Worm (Caenorhabditis elegans) whole organism, L1 larva: ENCODE results near the gene clec-215.

ENCODE experiments used
- C16A3.4 ChIP-seq: fragments of 150-350 bp; optimal IDR thresholded peaks from 2 replicates; lab custom pipeline; 2014; ENCODE audit warnings: missing biosample characterization, missing genetic modification characterization
- Y116A8C.19 ChIP-seq: sonication (generic microtip); optimal IDR thresholded peaks from 2 replicates; lab custom pipeline; 2016; ENCODE audit warnings: missing compliant biosample characterization, missing genetic modification characterization, borderline replicate concordance
- aha-1 ChIP-seq: fragments of 150-350 bp; optimal IDR thresholded peaks from 2 replicates; lab custom pipeline; 2014; ENCODE audit warnings: missing biosample characterization, missing genetic modification characterization
- alr-1 ChIP-seq: fragments of 200-800 bp; sonication (Bioruptor generic); optimal IDR thresholded peaks from 2 replicates; lab custom pipeline; 2018; ENCODE audit warnings: borderline replicate concordance, mild to moderate bottlenecking, missing genetic modification characterization, missing compliant biosample characterization
- ama-1 ChIP-seq: fragments of 150-350 bp; optimal IDR thresholded peaks from 2 replicates; lab custom pipeline; 2014
- blmp-1 ChIP-seq: fragments of 150-350 bp; optimal IDR thresholded peaks from 2 replicates; lab custom pipeline; 2014; ENCODE audit warnings: missing biosample characterization, missing genetic modification characterization
- ceh-63 ChIP-seq: fragments of 200-800 bp; sonication (Bioruptor generic); optimal IDR thresholded peaks from 2 replicates; lab custom pipeline; 2018; ENCODE audit warnings: mild to moderate bottlenecking, missing genetic modification characterization, missing compliant biosample characterization
- ceh-8 ChIP-seq: fragments of 200-800 bp; sonication (Bioruptor generic); optimal IDR thresholded peaks from 2 replicates; lab custom pipeline; 2018; ENCODE audit warnings: mild to moderate bottlenecking, missing genetic modification characterization, moderate library complexity, missing compliant biosample characterization
- ceh-82 ChIP-seq, 3 experiments: fragments of 150-350 bp in 1 of 3; sonication (generic microtip) in 2 of 3; optimal IDR thresholded peaks; 2 replicates each; lab custom pipeline; 2014 to 2017; ENCODE audit warnings: missing biosample characterization in 3 of 3, missing genetic modification characterization in 3 of 3
- ceh-90 ChIP-seq: sonication (generic microtip); optimal IDR thresholded peaks from 2 replicates; lab custom pipeline; 2016; ENCODE audit warnings: missing genetic modification characterization, missing compliant biosample characterization
- dpl-1 ChIP-seq, 3 experiments: fragments of 150-350 bp in 2 of 3; sonication (generic microtip) in 1 of 3; optimal IDR thresholded peaks; 2 replicates each; lab custom pipeline; 2014 to 2017; ENCODE audit warnings: missing biosample characterization in 3 of 3, missing genetic modification characterization in 3 of 3, missing genetic modification reagents in 3 of 3
- dsc-1 ChIP-seq: sonication (generic microtip); optimal IDR thresholded peaks from 2 replicates; lab custom pipeline; 2016; ENCODE audit warnings: mild to moderate bottlenecking, missing genetic modification characterization, missing compliant biosample characterization
- efl-1 ChIP-seq, 4 experiments: fragments of 150-350 bp; optimal IDR thresholded peaks in 3 of 4; peaks in 1 of 4; 1 replicate in 1 of 4; 2 replicates in 3 of 4; lab custom pipeline; 2014; ENCODE audit warnings: missing biosample characterization in 2 of 4, missing genetic modification characterization in 2 of 4, missing genetic modification reagents in 2 of 4
- egl-13 ChIP-seq: sonication (generic microtip); optimal IDR thresholded peaks from 2 replicates; lab custom pipeline; 2016; ENCODE audit warnings: missing genotype, missing genetic modification reagents, missing genetic modification characterization, missing compliant biosample characterization
- elt-3 ChIP-seq, 6 experiments: fragments of 150-350 bp in 1 of 6; sonication (generic microtip); optimal IDR thresholded peaks; 2 replicates each; lab custom pipeline; 2017 to 2018; ENCODE audit warnings: missing biosample characterization in 6 of 6, missing genetic modification characterization in 6 of 6, inconsistent platforms in 1 of 6
- fkh-4 ChIP-seq: sonication (generic microtip); optimal IDR thresholded peaks from 2 replicates; lab custom pipeline; 2016; ENCODE audit warnings: missing compliant biosample characterization, missing genetic modification characterization, borderline replicate concordance
- fos-1 ChIP-seq: fragments of 150-350 bp; optimal IDR thresholded peaks from 2 replicates; lab custom pipeline; 2014; ENCODE audit warnings: missing biosample characterization, missing genetic modification characterization
- grh-1 ChIP-seq: fragments of 200-800 bp; sonication (Bioruptor generic); IDR thresholded peaks from 2 replicates; pipeline ENCODE4 v1.3.6; 2022; ENCODE audit warnings: missing genetic modification reagents, missing genetic modification characterization, missing compliant biosample characterization
- irx-1 ChIP-seq: sonication (generic microtip); optimal IDR thresholded peaks from 2 replicates; lab custom pipeline; 2016; ENCODE audit warnings: missing genetic modification characterization, missing compliant biosample characterization
- jun-1 ChIP-seq: fragments of 150-350 bp; optimal IDR thresholded peaks from 2 replicates; lab custom pipeline; 2014; ENCODE audit warnings: missing biosample characterization, missing genetic modification reagents, missing genetic modification characterization
- lin-13 ChIP-seq: fragments of 150-350 bp; optimal IDR thresholded peaks from 2 replicates; lab custom pipeline; 2014; ENCODE audit warnings: missing biosample characterization, missing genetic modification reagents, missing genetic modification characterization
- lin-14 ChIP-seq: fragments of 200-800 bp; sonication (Bioruptor generic); optimal IDR thresholded peaks from 2 replicates; lab custom pipeline; 2018; ENCODE audit warnings: mild to moderate bottlenecking, missing genetic modification characterization, moderate library complexity, missing compliant biosample characterization
- lin-15B ChIP-seq: fragments of 150-350 bp; sonication (generic microtip); optimal IDR thresholded peaks from 3 replicates; lab custom pipeline; 2014; ENCODE audit warnings: missing biosample characterization, missing genetic modification characterization
- lin-35 ChIP-seq, 2 experiments: fragments of 150-350 bp; optimal IDR thresholded peaks; 2 replicates each; lab custom pipeline; 2014; ENCODE audit warnings: missing biosample characterization in 2 of 2, missing genetic modification characterization in 2 of 2, missing genetic modification reagents in 2 of 2
- lin-39 ChIP-seq: fragments of 150-350 bp; optimal IDR thresholded peaks from 2 replicates; lab custom pipeline; 2014; ENCODE audit warnings: missing biosample characterization, missing genetic modification reagents, missing genetic modification characterization
- lir-3 ChIP-seq: sonication (generic microtip); optimal IDR thresholded peaks from 2 replicates; lab custom pipeline; 2016; ENCODE audit warnings: mild to moderate bottlenecking, missing genetic modification characterization, moderate library complexity, missing compliant biosample characterization; ENCODE audit not compliant: poor library complexity
- lsy-2 ChIP-seq, 2 experiments: fragments of 150-350 bp; optimal IDR thresholded peaks; 2 replicates each; lab custom pipeline; 2014; ENCODE audit warnings: missing biosample characterization in 2 of 2, missing genetic modification characterization in 2 of 2
- mdl-1 ChIP-seq, 2 experiments: fragments of 150-350 bp; optimal IDR thresholded peaks; 2 replicates each; lab custom pipeline; 2014 to 2017; ENCODE audit warnings: missing biosample characterization in 2 of 2, missing genetic modification characterization in 2 of 2, inconsistent platforms in 1 of 2
- mep-1 ChIP-seq: fragments of 150-350 bp; optimal IDR thresholded peaks from 2 replicates; lab custom pipeline; 2014; ENCODE audit warnings: missing biosample characterization, missing genetic modification characterization
- nhr-12 ChIP-seq: sonication (generic microtip); optimal IDR thresholded peaks from 2 replicates; lab custom pipeline; 2017; ENCODE audit warnings: missing biosample characterization, missing genetic modification characterization
- nhr-20 ChIP-seq: sonication (generic microtip); optimal IDR thresholded peaks from 2 replicates; lab custom pipeline; 2016; ENCODE audit warnings: mild to moderate bottlenecking, missing genetic modification characterization, missing compliant biosample characterization
- nhr-47 ChIP-seq: sonication (generic microtip); optimal IDR thresholded peaks from 2 replicates; lab custom pipeline; 2016; ENCODE audit warnings: mild to moderate bottlenecking, missing genetic modification characterization, moderate library complexity, missing compliant biosample characterization
- nhr-71 ChIP-seq: sonication (generic microtip); optimal IDR thresholded peaks from 2 replicates; lab custom pipeline; 2016; ENCODE audit warnings: mild to moderate bottlenecking, missing genetic modification characterization, moderate library complexity, missing compliant biosample characterization
- nhr-77 ChIP-seq: fragments of 150-350 bp; optimal IDR thresholded peaks from 2 replicates; lab custom pipeline; 2014; ENCODE audit warnings: missing biosample characterization, missing genetic modification characterization
- nhr-84 ChIP-seq: sonication (generic microtip); optimal IDR thresholded peaks from 2 replicates; lab custom pipeline; 2017; ENCODE audit warnings: missing biosample characterization, missing genetic modification characterization
- nhr-85 ChIP-seq: sonication (generic microtip); peaks from one replicate; lab custom pipeline; 2016; ENCODE audit warnings: missing genetic modification characterization, inconsistent platforms, missing compliant biosample characterization
- nhr-90 ChIP-seq: sonication (generic microtip); optimal IDR thresholded peaks from 2 replicates; lab custom pipeline; 2016; ENCODE audit warnings: mild to moderate bottlenecking, missing genetic modification characterization, missing compliant biosample characterization; ENCODE audit not compliant: poor library complexity
- pax-3 ChIP-seq: fragments of 200-800 bp; sonication (Bioruptor generic); optimal IDR thresholded peaks from 2 replicates; lab custom pipeline; 2018; ENCODE audit warnings: mild to moderate bottlenecking, missing genetic modification characterization, moderate library complexity, missing compliant biosample characterization
- rnt-1 ChIP-seq: sonication (generic microtip); optimal IDR thresholded peaks from 2 replicates; lab custom pipeline; 2016; ENCODE audit warnings: mild to moderate bottlenecking, missing genetic modification characterization, moderate library complexity, missing compliant biosample characterization
- skn-1 ChIP-seq: fragments of 150-350 bp; optimal IDR thresholded peaks from 2 replicates; lab custom pipeline; 2014; ENCODE audit warnings: missing biosample characterization, missing genetic modification characterization
- snpc-4 ChIP-seq: fragments of 150-350 bp; optimal IDR thresholded peaks from 2 replicates; lab custom pipeline; 2014; ENCODE audit warnings: missing biosample characterization, missing genetic modification characterization
- snu-23 ChIP-seq: sonication (generic microtip); optimal IDR thresholded peaks from 2 replicates; lab custom pipeline; 2016; ENCODE audit warnings: missing genetic modification characterization, missing compliant biosample characterization
- sox-4 ChIP-seq: sonication (generic microtip); optimal IDR thresholded peaks from 2 replicates; lab custom pipeline; 2016; ENCODE audit warnings: missing genetic modification characterization, missing compliant biosample characterization
- swsn-7 ChIP-seq: sonication (generic microtip); optimal IDR thresholded peaks from 2 replicates; lab custom pipeline; 2016; ENCODE audit warnings: missing genetic modification characterization, missing compliant biosample characterization
- tbx-2 ChIP-seq: sonication (generic microtip); optimal IDR thresholded peaks from 2 replicates; lab custom pipeline; 2016; ENCODE audit warnings: missing genetic modification characterization, missing compliant biosample characterization
- unc-86 ChIP-seq: sonication (generic microtip); optimal IDR thresholded peaks from 2 replicates; lab custom pipeline; 2016; ENCODE audit warnings: missing genetic modification characterization, missing compliant biosample characterization
- xbp-1 ChIP-seq: sonication (generic microtip); optimal IDR thresholded peaks from 2 replicates; lab custom pipeline; 2016; ENCODE audit warnings: missing genetic modification characterization, missing compliant biosample characterization
- ztf-11 ChIP-seq, 2 experiments: sonication (generic microtip); optimal IDR thresholded peaks; 2 replicates each; lab custom pipeline; 2016 to 2017; ENCODE audit warnings: missing genetic modification characterization in 2 of 2, missing biosample characterization in 1 of 2, missing compliant biosample characterization in 1 of 2

clec-215 gene

DNA sequence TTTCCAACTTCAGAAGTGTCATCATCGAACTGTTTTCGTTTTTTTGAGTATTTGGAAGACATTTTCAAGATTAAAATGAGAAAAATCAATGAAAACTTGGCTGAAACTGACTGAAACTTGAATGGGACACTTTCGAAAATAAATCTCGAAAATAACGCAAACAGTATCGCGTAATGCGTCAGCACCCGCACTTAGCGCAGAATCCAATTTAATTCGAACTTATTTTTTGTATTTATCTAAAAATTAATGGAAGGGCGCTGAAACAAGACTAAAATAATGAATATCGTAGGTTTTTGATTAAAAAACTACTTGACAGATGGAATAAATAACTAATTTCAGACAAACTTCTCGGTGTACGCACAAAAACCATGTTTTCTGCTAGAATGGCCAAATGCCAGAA lies 36.6 kb upstream of the clec-215 start, which contains the start of the genes snu-66 and ints-9 (continued):
- TF ChIP-seq lin-13 (GFP tag; lab: Kevin White, UChicago) (peak; percentile 57), lin-14 (peak; percentile 66), nhr-71 (peak; percentile 84), ceh-82 (tag; optimal IDR thresholded peaks at IDR 0.05; lab: Kevin White, UChicago) (peak; percentile 66 to 81 (median 67)), blmp-1 (tag; lab: Kevin White, UChicago) (peak; percentile 66), ceh-8 (GFP tag; lab: Kevin White, UChicago) (peak; percentile 27), ama-1 (peak; percentile 29), irx-1 (tag; lab: Kevin White, UChicago) (peak; percentile 46), nhr-47 (tag; lab: Kevin White, UChicago) (peak; percentile 81), lin-39 (peak; percentile 48), nhr-84 (tag; lab: Kevin White, UChicago) (no peak), lir-3 (tag; lab: Kevin White, UChicago) (peak; percentile 18), ceh-63 (GFP tag; lab: Kevin White, UChicago) (no peak), swsn-7 (peak; percentile 80), snpc-4 (tag; lab: Kevin White, UChicago) (peak; percentile 41), tbx-2 (tag; lab: Kevin White, UChicago) (peak; percentile 72), mdl-1 (tag; optimal IDR thresholded peaks at IDR 0.05; lab: Kevin White, UChicago) (peak in 1 of 2 experiments; percentile 41), unc-86 (peak; percentile 53), dpl-1 (GFP tag; optimal IDR thresholded peaks at IDR 0.05; lab: Kevin White, UChicago) (peak; percentile 68 to 79 (median 79)), snu-23 (GFP tag; lab: Kevin White, UChicago) (peak; percentile 84), lin-35 (GFP tag; optimal IDR thresholded peaks at IDR 0.05; lab: Kevin White, UChicago) (peak; percentile 75 to 85), nhr-20 (tag; lab: Kevin White, UChicago) (peak; percentile 77), ztf-11 (tag; optimal IDR thresholded peaks at IDR 0.05; lab: Kevin White, UChicago) (peak in 1 of 2 experiments; percentile 33), C16A3.4 (tag; lab: Kevin White, UChicago) (peak; percentile 74), nhr-90 (tag; lab: Kevin White, UChicago) (peak; percentile 76), nhr-12 (tag; lab: Kevin White, UChicago) (no peak), alr-1 (no peak), efl-1 (optimal IDR thresholded peaks at IDR 0.05; lab: Kevin White, UChicago) (peak; percentile 67 to 80), efl-1 (GFP tag; optimal IDR thresholded peaks at IDR 0.05 in 1 of 2; lab: Kevin White, UChicago) (peak; percentile 78 to 96), aha-1 (no peak), xbp-1 (peak; percentile 72), elt-3 (tag; optimal IDR thresholded peaks at IDR 0.05; lab: Kevin White, UChicago) (peak in 2 of 6 experiments; percentile 23 to 35), pax-3 (tag; lab: Kevin White, UChicago) (no peak), grh-1 (GFP tag; lab: Robert Waterston, UW) (peak; percentile 64), jun-1 (tag; lab: Kevin White, UChicago) (peak; percentile 30)

DNA sequence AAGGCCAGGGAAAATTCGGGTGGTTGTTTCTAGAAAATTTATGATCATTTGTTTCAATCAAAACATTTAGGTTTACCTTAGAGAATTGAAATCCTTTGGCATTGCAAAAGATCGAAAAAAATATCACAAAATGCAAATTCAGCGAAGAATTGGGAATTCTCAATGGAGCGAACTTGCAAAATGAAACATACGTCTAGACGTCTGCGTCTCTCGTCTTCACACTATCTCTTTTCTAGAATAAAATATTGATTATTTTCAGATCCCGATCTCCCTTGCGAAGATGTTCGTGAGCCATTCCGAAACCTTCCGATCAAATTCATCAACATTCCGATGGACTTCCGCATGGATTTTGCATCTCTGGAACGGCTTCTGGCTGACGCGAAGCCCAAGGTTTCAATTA lies 31.8 kb upstream of the clec-215 start, which contains the start of gene ets-6:
Gene ets-6, minus strand, starts transcription at position 169 of the 400 bp plus-strand sequence.
- TF ChIP-seq egl-13 (tag; lab: Kevin White, UChicago) (no peak), sox-4 (no peak), lsy-2 (tag; optimal IDR thresholded peaks at IDR 0.05; lab: Kevin White, UChicago) (peak; percentile 66 to 77), lin-35 (GFP tag; optimal IDR thresholded peaks at IDR 0.05; lab: Kevin White, UChicago) (peak; percentile 58 to 79), snpc-4 (tag; lab: Kevin White, UChicago) (peak; percentile 21), skn-1 (peak; percentile 25), jun-1 (tag; lab: Kevin White, UChicago) (peak; percentile 49), lin-15B (tag; lab: Kevin White, UChicago) (peak; percentile 2), elt-3 (tag; optimal IDR thresholded peaks at IDR 0.05; lab: Kevin White, UChicago) (peak in 2 of 6 experiments; percentile 12 to 34), lin-39 (peak; percentile 25), nhr-77 (tag; lab: Kevin White, UChicago) (peak; percentile 60), mep-1 (tag; lab: Kevin White, UChicago) (peak; percentile 72), C16A3.4 (tag; lab: Kevin White, UChicago) (peak; percentile 27), efl-1 (optimal IDR thresholded peaks at IDR 0.05; lab: Kevin White, UChicago) (peak; percentile 75 to 77), efl-1 (GFP tag; optimal IDR thresholded peaks at IDR 0.05 in 1 of 2; lab: Kevin White, UChicago) (peak; percentile 67 to 96), lin-13 (GFP tag; lab: Kevin White, UChicago) (no peak), nhr-85 (tag; lab: Kevin White, UChicago) (peak; percentile 82), unc-86 (peak; percentile 43), fkh-4 (tag; lab: Kevin White, UChicago) (no peak), ceh-82 (tag; optimal IDR thresholded peaks at IDR 0.05; lab: Kevin White, UChicago) (peak in 2 of 3 experiments; percentile 26 to 27), fos-1 (tag; lab: Kevin White, UChicago) (peak; percentile 37), dpl-1 (GFP tag; optimal IDR thresholded peaks at IDR 0.05; lab: Kevin White, UChicago) (peak; percentile 39 to 65 (median 58)), dsc-1 (tag; lab: Kevin White, UChicago) (peak; percentile 44), nhr-90 (tag; lab: Kevin White, UChicago) (peak; percentile 46), rnt-1 (peak; percentile 54), ceh-90 (no peak), snu-23 (GFP tag; lab: Kevin White, UChicago) (peak; percentile 74), Y116A8C.19 (no peak), nhr-20 (tag; lab: Kevin White, UChicago) (peak; percentile 65), nhr-47 (tag; lab: Kevin White, UChicago) (peak; percentile 70)
